Worm (Caenorhabditis elegans): ENCODE data around the gene F48A11.4.

DNA sequence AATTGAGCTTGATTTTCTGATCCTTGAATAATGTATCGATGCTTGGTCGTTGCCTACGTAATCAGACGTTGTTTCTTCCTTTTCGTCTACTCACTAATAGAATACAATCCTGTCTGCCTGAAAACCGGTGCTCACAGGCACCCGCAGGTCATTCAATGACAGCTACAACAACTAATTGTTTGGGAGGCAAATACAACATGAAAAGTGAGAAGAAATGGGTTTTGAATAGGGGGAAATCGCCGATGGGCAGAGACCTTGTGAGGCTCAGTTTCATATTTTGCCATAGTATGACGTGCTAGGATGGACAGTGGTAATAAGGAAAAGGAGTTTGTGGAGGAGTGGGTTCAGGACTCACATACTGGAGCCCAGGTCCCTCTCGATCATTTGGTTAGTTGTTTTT lies 19.7 kb downstream of the F48A11.4 start, which contains the start of gene chs-2:
- TF ChIP-seq W03F9.2 (tag; optimal IDR thresholded peaks at IDR 0.05) (no peak), dao-5 (tag; optimal IDR thresholded peaks at IDR 0.05) (no peak)

All from whole organism, L4/young adult.